Worm (Caenorhabditis elegans) whole organism, young adult: ENCODE data around the gene unc-6.

Experiments
- B0019.2 ChIP-seq: fragments of 200-800 bp; sonication (Bioruptor generic); conservative IDR thresholded peaks from 2 replicates; pipeline ENCODE4 v1.3.6; 2022; ENCODE audit warnings: missing genetic modification reagents, missing genetic modification characterization, missing compliant biosample characterization
- F22D6.2 ChIP-seq: sonication (generic microtip); optimal IDR thresholded peaks from 2 replicates; lab custom pipeline; 2016; ENCODE audit warnings: mild to moderate bottlenecking, missing genetic modification characterization, missing compliant biosample characterization
- F23B12.7 ChIP-seq: sonication (generic microtip); optimal IDR thresholded peaks from 2 replicates; lab custom pipeline; 2017; ENCODE audit warnings: missing genetic modification characterization, mild to moderate bottlenecking, missing compliant biosample characterization, antibody characterized with exemption, moderate library complexity; ENCODE audit not compliant: insufficient read depth
- F49E8.2 ChIP-seq: sonication (generic microtip); optimal IDR thresholded peaks from 3 replicates; lab custom pipeline; 2017; ENCODE audit warnings: missing genetic modification characterization, mild to moderate bottlenecking, missing compliant biosample characterization, antibody characterized with exemption, moderate library complexity; ENCODE audit not compliant: insufficient read depth
- K11D2.4 ChIP-seq: fragments of 200-800 bp; sonication (Bioruptor generic); IDR thresholded peaks from 2 replicates; pipeline ENCODE4 v1.3.6; 2022; ENCODE audit warnings: missing genetic modification reagents, missing genetic modification characterization, missing compliant biosample characterization
- K12H6.12 ChIP-seq: fragments of 200-800 bp; sonication (Bioruptor generic); optimal IDR thresholded peaks from 2 replicates; lab custom pipeline; 2018; ENCODE audit warnings: mild to moderate bottlenecking, missing genetic modification characterization, missing compliant biosample characterization
- T07F8.4 ChIP-seq: sonication (generic microtip); optimal IDR thresholded peaks from 2 replicates; lab custom pipeline; 2016; ENCODE audit warnings: mild to moderate bottlenecking, missing genetic modification characterization, moderate library complexity, missing compliant biosample characterization
- Y53F4B.3 ChIP-seq: fragments of 200-800 bp; sonication (Bioruptor generic); IDR thresholded peaks from 2 replicates; pipeline ENCODE4 v1.3.6; 2022; ENCODE audit warnings: missing genetic modification reagents, missing genetic modification characterization, missing compliant biosample characterization
- Y95B8A.8 ChIP-seq: fragments of 200-800 bp; sonication (Bioruptor generic); IDR thresholded peaks from 2 replicates; pipeline ENCODE4 v1.3.6; 2022; ENCODE audit warnings: missing genetic modification reagents, missing genetic modification characterization, missing compliant biosample characterization
- aptf-2 ChIP-seq: fragments of 200-800 bp; sonication (Bioruptor generic); conservative IDR thresholded peaks from 2 replicates; pipeline ENCODE4 v1.3.6; 2022; ENCODE audit warnings: missing genetic modification reagents, missing genetic modification characterization, missing compliant biosample characterization
- aptf-3 ChIP-seq: fragments of 200-800 bp; sonication (Bioruptor generic); IDR thresholded peaks from 2 replicates; pipeline ENCODE4 v1.3.6; 2022; ENCODE audit warnings: missing genetic modification characterization, missing compliant biosample characterization
- athp-1 ChIP-seq: sonication (generic microtip); optimal IDR thresholded peaks from 2 replicates; lab custom pipeline; 2017; ENCODE audit warnings: mild to moderate bottlenecking, missing genetic modification characterization, missing compliant biosample characterization
- ccch-3 ChIP-seq: fragments of 200-800 bp; sonication (Bioruptor generic); optimal IDR thresholded peaks from 2 replicates; lab custom pipeline; 2018; ENCODE audit warnings: mild to moderate bottlenecking, missing genetic modification characterization, missing compliant biosample characterization
- cebp-1 ChIP-seq, 2 experiments: fragments of 200-800 bp in 1 of 2; sonication (Bioruptor generic) in 1 of 2; sonication (generic microtip) in 1 of 2; IDR thresholded peaks in 1 of 2; optimal IDR thresholded peaks in 1 of 2; 2 replicates each; pipeline versions ENCODE4 v1.3.6 to Lab custom; 2017 to 2022; ENCODE audit warnings: missing compliant biosample characterization in 2 of 2, missing genetic modification characterization in 2 of 2, mild to moderate bottlenecking in 1 of 2, missing genetic modification reagents in 1 of 2, moderate library complexity in 1 of 2
- cebp-2 ChIP-seq: fragments of 200-800 bp; sonication (Bioruptor generic); IDR thresholded peaks from 2 replicates; pipeline ENCODE4 v1.3.6; 2022; ENCODE audit warnings: missing genetic modification characterization, missing compliant biosample characterization
- ceh-100 ChIP-seq: fragments of 200-800 bp; sonication (Bioruptor generic); IDR thresholded peaks from 2 replicates; pipeline ENCODE4 v1.3.6; 2022; ENCODE audit warnings: missing genetic modification reagents, missing genetic modification characterization, missing compliant biosample characterization
- ceh-27 ChIP-seq: fragments of 200-800 bp; sonication (Bioruptor generic); optimal IDR thresholded peaks from 2 replicates; lab custom pipeline; 2018; ENCODE audit warnings: mild to moderate bottlenecking, missing genetic modification characterization, moderate library complexity, missing compliant biosample characterization
- ceh-91 ChIP-seq: fragments of 200-800 bp; sonication (Bioruptor generic); IDR thresholded peaks from 2 replicates; pipeline ENCODE4 v1.3.6; 2022; ENCODE audit warnings: missing genetic modification reagents, missing genetic modification characterization, missing compliant biosample characterization
- dpff-1 ChIP-seq: sonication (generic microtip); optimal IDR thresholded peaks from 2 replicates; lab custom pipeline; 2017; ENCODE audit warnings: mild to moderate bottlenecking, missing genetic modification characterization, missing compliant biosample characterization
- ekl-4 ChIP-seq: fragments of 200-800 bp; sonication (Bioruptor generic); IDR thresholded peaks from 2 replicates; pipeline ENCODE4 v1.3.6; 2022; ENCODE audit warnings: missing genetic modification reagents, missing genetic modification characterization, missing compliant biosample characterization
- ets-4 ChIP-seq: fragments of 200-800 bp; sonication (Bioruptor generic); optimal IDR thresholded peaks from 2 replicates; lab custom pipeline; 2018; ENCODE audit warnings: mild to moderate bottlenecking, missing genetic modification characterization, missing compliant biosample characterization
- fkh-3 ChIP-seq: sonication (generic microtip); optimal IDR thresholded peaks from 2 replicates; lab custom pipeline; 2016; ENCODE audit warnings: mild to moderate bottlenecking, missing genetic modification characterization, missing compliant biosample characterization
- hlh-12 ChIP-seq: sonication (generic microtip); optimal IDR thresholded peaks from 2 replicates; lab custom pipeline; 2016; ENCODE audit warnings: missing genetic modification characterization, missing compliant biosample characterization
- hlh-26 ChIP-seq: fragments of 200-800 bp; sonication (Bioruptor generic); conservative IDR thresholded peaks from 2 replicates; pipeline ENCODE4 v1.3.6; 2022; ENCODE audit warnings: missing genetic modification reagents, missing genetic modification characterization, missing compliant biosample characterization
- let-607 ChIP-seq, 2 experiments: fragments of 200-800 bp in 1 of 2; sonication (Bioruptor generic) in 1 of 2; sonication (generic microtip) in 1 of 2; optimal IDR thresholded peaks; 2 replicates each; lab custom pipeline; 2016 to 2018; ENCODE audit warnings: mild to moderate bottlenecking in 2 of 2, missing compliant biosample characterization in 2 of 2, missing genetic modification characterization in 2 of 2, moderate library complexity in 2 of 2, missing genotype in 1 of 2
- lin-35 ChIP-seq, 3 experiments: fragments of 150-350 bp in 2 of 3; sonication (generic microtip) in 1 of 3; optimal IDR thresholded peaks; 2 replicates each; lab custom pipeline; 2014 to 2018; ENCODE audit warnings: missing biosample characterization in 3 of 3, missing genetic modification characterization in 3 of 3, missing genetic modification reagents in 3 of 3
- lsy-27 ChIP-seq: sonication (generic microtip); optimal IDR thresholded peaks from 2 replicates; lab custom pipeline; 2017; ENCODE audit warnings: missing genetic modification characterization, mild to moderate bottlenecking, missing compliant biosample characterization, antibody characterized with exemption, missing genotype, borderline replicate concordance; ENCODE audit not compliant: insufficient read depth
- madf-8 ChIP-seq: fragments of 200-800 bp; sonication (Bioruptor generic); conservative IDR thresholded peaks from 2 replicates; pipeline ENCODE4 v1.3.6; 2022; ENCODE audit warnings: missing genetic modification reagents, missing genetic modification characterization, missing compliant biosample characterization
- mcd-1 ChIP-seq: fragments of 200-800 bp; sonication (Bioruptor generic); IDR thresholded peaks from 2 replicates; pipeline ENCODE4 v1.3.6; 2022; ENCODE audit warnings: missing genetic modification reagents, missing genetic modification characterization, missing compliant biosample characterization
- mxl-1 ChIP-seq: sonication (generic microtip); optimal IDR thresholded peaks from 2 replicates; lab custom pipeline; 2016; ENCODE audit warnings: missing genetic modification characterization, missing compliant biosample characterization
- nfya-1 ChIP-seq: sonication (generic microtip); optimal IDR thresholded peaks from 2 replicates; lab custom pipeline; 2017; ENCODE audit warnings: antibody characterized with exemption, missing compliant biosample characterization, missing genetic modification characterization, borderline replicate concordance; ENCODE audit not compliant: insufficient read depth
- nfya-2 ChIP-seq: fragments of 200-800 bp; sonication (Bioruptor generic); IDR thresholded peaks from 2 replicates; pipeline ENCODE4 v1.3.6; 2022; ENCODE audit warnings: missing genetic modification reagents, missing genetic modification characterization, missing compliant biosample characterization
- nfyb-1 ChIP-seq: fragments of 200-800 bp; sonication (Bioruptor generic); IDR thresholded peaks from 2 replicates; pipeline ENCODE4 v1.3.6; 2022; ENCODE audit warnings: missing genetic modification reagents, missing genetic modification characterization, missing compliant biosample characterization
- nhr-120 ChIP-seq: fragments of 200-800 bp; sonication (Bioruptor generic); IDR thresholded peaks from 2 replicates; pipeline ENCODE4 v1.3.6; 2022; ENCODE audit warnings: missing genetic modification characterization, missing compliant biosample characterization
- nhr-27 ChIP-seq: fragments of 200-800 bp; sonication (Bioruptor generic); optimal IDR thresholded peaks from 2 replicates; lab custom pipeline; 2018; ENCODE audit warnings: mild to moderate bottlenecking, missing genetic modification characterization, moderate library complexity, missing compliant biosample characterization
- nhr-80 ChIP-seq: sonication (generic microtip); optimal IDR thresholded peaks from 2 replicates; lab custom pipeline; 2016; ENCODE audit warnings: missing genetic modification characterization, missing compliant biosample characterization
- nhr-90 ChIP-seq: sonication (generic microtip); optimal IDR thresholded peaks from 2 replicates; lab custom pipeline; 2016; ENCODE audit warnings: missing genotype, mild to moderate bottlenecking, missing genetic modification characterization, missing compliant biosample characterization
- repo-1 ChIP-seq: sonication (generic microtip); optimal IDR thresholded peaks from 2 replicates; lab custom pipeline; 2017; ENCODE audit warnings: mild to moderate bottlenecking, missing genetic modification characterization, missing compliant biosample characterization
- sdz-38 ChIP-seq: sonication (generic microtip); optimal IDR thresholded peaks from 2 replicates; lab custom pipeline; 2016; ENCODE audit warnings: missing genotype, missing genetic modification characterization, missing compliant biosample characterization
- snpc-3.4 ChIP-seq: sonication (generic microtip); optimal IDR thresholded peaks from 2 replicates; lab custom pipeline; 2017; ENCODE audit warnings: missing genetic modification characterization, mild to moderate bottlenecking, missing compliant biosample characterization, antibody characterized with exemption, moderate library complexity, missing genotype, missing genetic modification reagents
- snpc-4 ChIP-seq, 5 experiments: fragments of 150-350 bp in 1 of 5; sonication (generic microtip) in 4 of 5; optimal IDR thresholded peaks; 2 replicates each; lab custom pipeline; 2014 to 2018; ENCODE audit warnings: missing genetic modification characterization in 5 of 5, missing biosample characterization in 3 of 5, antibody characterized with exemption in 2 of 5, mild to moderate bottlenecking in 2 of 5, missing compliant biosample characterization in 2 of 5, missing genotype in 2 of 5, moderate library complexity in 2 of 5, missing genetic modification reagents in 1 of 5
- tbp1 ChIP-seq: fragments of 200-800 bp; sonication (Bioruptor generic); optimal IDR thresholded peaks from 2 replicates; lab custom pipeline; 2018; ENCODE audit warnings: mild to moderate bottlenecking, missing genetic modification characterization, missing compliant biosample characterization
- unc-62 ChIP-seq: fragments of 150-350 bp; optimal IDR thresholded peaks from 2 replicates; lab custom pipeline; 2014; ENCODE audit warnings: missing biosample characterization, missing genetic modification reagents, missing genetic modification characterization
- xnd-1 ChIP-seq: sonication (generic microtip); optimal IDR thresholded peaks from 2 replicates; lab custom pipeline; 2016; ENCODE audit warnings: missing genotype, missing genetic modification reagents, missing genetic modification characterization, missing compliant biosample characterization
- ztf-22 ChIP-seq: fragments of 200-800 bp; sonication (Bioruptor generic); optimal IDR thresholded peaks from 2 replicates; lab custom pipeline; 2018; ENCODE audit warnings: mild to moderate bottlenecking, missing genetic modification characterization, moderate library complexity, missing compliant biosample characterization
- ztf-6 ChIP-seq: fragments of 200-800 bp; sonication (Bioruptor generic); IDR thresholded peaks from 2 replicates; pipeline ENCODE4 v1.3.6; 2022; ENCODE audit warnings: missing genetic modification reagents, missing genetic modification characterization, missing compliant biosample characterization

unc-6 gene

ce11 chrX:6867707-6868106, 21.8 kb upstream of the unc-6 start (continued):
- TF ChIP-seq aptf-3, result peak; percentile 87; the same call in 1 of the 2 replicates
- TF ChIP-seq aptf-2 (GFP tag; lab: Robert Waterston, UW), result no peak
- no peak for TF ChIP-seq Y53F4B.3 (GFP tag; lab: Robert Waterston, UW)
- peak; percentile 90; the same call in 1 of the 2 replicates for TF ChIP-seq nhr-120 (GFP tag; lab: Robert Waterston, UW)
- TF ChIP-seq nhr-80 (tag; lab: Kevin White, UChicago), result peak; percentile 44
- no peak for TF ChIP-seq ceh-91
- TF ChIP-seq F22D6.2, result no peak
- peak; percentile 88 for TF ChIP-seq mxl-1 (tag; lab: Kevin White, UChicago)
- 0 out of 2 replicates have a peak, but pooled peaks have one; percentile 18 for TF ChIP-seq nfya-2 (GFP tag; lab: Robert Waterston, UW)
- TF ChIP-seq hlh-12 (tag; lab: Kevin White, UChicago), result peak; percentile 73
- peak; percentile 64 for TF ChIP-seq nhr-27 (tag; lab: Kevin White, UChicago)
- no peak for TF ChIP-seq hlh-26
- TF ChIP-seq dpff-1, result no peak
- peak; percentile 87 for TF ChIP-seq nhr-90
- TF ChIP-seq sdz-38 (tag; lab: Kevin White, UChicago), result no peak
- TF ChIP-seq snpc-3.4 (tag; lab: Kevin White, UChicago), result peak; percentile 85
- peak; percentile 93 for TF ChIP-seq cebp-2 (GFP tag; lab: Robert Waterston, UW)
- no peak for TF ChIP-seq cebp-1 (GFP tag; IDR thresholded peaks at IDR 0.05; lab: Robert Waterston, UW)
- no peak for TF ChIP-seq cebp-1 (tag; optimal IDR thresholded peaks at IDR 0.05; lab: Kevin White, UChicago)
- TF ChIP-seq ztf-22, result peak; percentile 65
- TF ChIP-seq K11D2.4 (GFP tag; lab: Robert Waterston, UW), result 0 out of 2 replicates have a peak, but pooled peaks have one; percentile 47
- TF ChIP-seq madf-8, result no peak
- peak; percentile 61 to 62 for TF ChIP-seq let-607 (tag; optimal IDR thresholded peaks at IDR 0.05; lab: Kevin White, UChicago)
- TF ChIP-seq F23B12.7 (tag; lab: Kevin White, UChicago), result peak; percentile 57
- peak; percentile 61 for TF ChIP-seq ets-4
- TF ChIP-seq ekl-4 (GFP tag; lab: Robert Waterston, UW), result peak; percentile 77
- TF ChIP-seq xnd-1 (tag; lab: Kevin White, UChicago), result no peak
- TF ChIP-seq snpc-4 (GFP tag; optimal IDR thresholded peaks at IDR 0.05; lab: Kevin White, UChicago), result peak; percentile 82
- peak in 3 of 4 experiments; percentile 57 to 80 (median 75) for TF ChIP-seq snpc-4 (tag; optimal IDR thresholded peaks at IDR 0.05; lab: Kevin White, UChicago)
- TF ChIP-seq fkh-3 (tag; lab: Kevin White, UChicago), result peak; percentile 35
- TF ChIP-seq nfya-1 (tag; lab: Kevin White, UChicago), result no peak
- peak; percentile 91 for TF ChIP-seq nfyb-1
- TF ChIP-seq ceh-100 (GFP tag; lab: Robert Waterston, UW), result no peak; the same call in none of the 2 replicates
- peak; percentile 68; the same call in 1 of the 2 replicates for TF ChIP-seq Y95B8A.8 (GFP tag; lab: Robert Waterston, UW)
- peak; percentile 44 for TF ChIP-seq athp-1
- TF ChIP-seq ztf-6 (GFP tag; lab: Robert Waterston, UW), result no peak
- no peak for TF ChIP-seq ccch-3
- TF ChIP-seq ceh-27 (GFP tag; lab: Kevin White, UChicago), result peak; percentile 77
- peak; percentile 94 for TF ChIP-seq tbp1
- TF ChIP-seq lsy-27, result no peak
- TF ChIP-seq unc-62 (GFP tag; lab: Kevin White, UChicago), result no peak
- TF ChIP-seq mcd-1 (GFP tag; lab: Robert Waterston, UW), result no peak; the same call in 1 of the 2 replicates
- peak; percentile 84 for TF ChIP-seq T07F8.4 (tag; lab: Kevin White, UChicago)
- TF ChIP-seq K12H6.12, result peak; percentile 15
- TF ChIP-seq B0019.2 (GFP tag; lab: Robert Waterston, UW), result no peak
- TF ChIP-seq F49E8.2, result peak; percentile 14
- TF ChIP-seq repo-1 (tag; lab: Kevin White, UChicago), result peak; percentile 72
- TF ChIP-seq lin-35 (GFP tag; optimal IDR thresholded peaks at IDR 0.05; lab: Kevin White, UChicago), result peak in 1 of 3 experiments; percentile 76
